Fruit fly (Drosophila melanogaster) whole organism, prepupa: ENCODE data around the gene CG31676.

Source experiments
- CG10631 ChIP-seq: fragments of 200-800 bp; sonication (Bioruptor generic); optimal IDR thresholded peaks from 2 replicates; lab custom pipeline; 2016; ENCODE audit warnings: missing biosample characterization, missing genetic modification characterization
- CG11762 ChIP-seq: fragments of 200-800 bp; sonication (Bioruptor generic); optimal IDR thresholded peaks from 3 replicates; lab custom pipeline; 2016; ENCODE audit warnings: missing biosample characterization, missing genetic modification characterization; ENCODE audit not compliant: insufficient read depth
- CG1621 ChIP-seq: fragments of 200-800 bp; sonication (Bioruptor generic); optimal IDR thresholded peaks from 3 replicates; lab custom pipeline; 2018; ENCODE audit warnings: missing biosample characterization, mild to moderate bottlenecking, missing genetic modification characterization
- CG16779 ChIP-seq: fragments of 200-800 bp; sonication (Bioruptor generic); optimal IDR thresholded peaks from 3 replicates; lab custom pipeline; 2017; ENCODE audit warnings: missing biosample characterization, mild to moderate bottlenecking, missing genetic modification characterization
- CG3032 ChIP-seq: fragments of 200-800 bp; optimal IDR thresholded peaks from 2 replicates; lab custom pipeline; 2019; ENCODE audit warnings: missing biosample characterization, mild to moderate bottlenecking, missing genetic modification characterization, moderate library complexity
- CG31627 ChIP-seq: fragments of 200-800 bp; sonication (Bioruptor generic); optimal IDR thresholded peaks from 3 replicates; lab custom pipeline; 2016; ENCODE audit warnings: missing biosample characterization, missing genetic modification characterization
- CG32006 ChIP-seq: fragments of 200-800 bp; sonication (Bioruptor generic); optimal IDR thresholded peaks from 3 replicates; lab custom pipeline; 2017; ENCODE audit warnings: missing biosample characterization, mild to moderate bottlenecking, missing genetic modification characterization
- CG3919 ChIP-seq: fragments of 200-800 bp; sonication (Bioruptor generic); optimal IDR thresholded peaks from 3 replicates; lab custom pipeline; 2016; ENCODE audit warnings: missing biosample characterization, missing genetic modification characterization
- CG4318 ChIP-seq: fragments of 200-800 bp; sonication (Bioruptor generic); optimal IDR thresholded peaks from 3 replicates; lab custom pipeline; 2017; ENCODE audit warnings: missing biosample characterization, mild to moderate bottlenecking, missing genetic modification characterization
- CG6163 ChIP-seq: fragments of 200-800 bp; sonication (Bioruptor generic); IDR thresholded peaks from 3 replicates; pipeline ENCODE4 v1.3.6; 2022; ENCODE audit warnings: missing biosample characterization, missing genetic modification characterization
- CG6808 ChIP-seq: fragments of 200-800 bp; sonication (Bioruptor generic); optimal IDR thresholded peaks from 3 replicates; lab custom pipeline; 2017; ENCODE audit warnings: missing biosample characterization, missing genetic modification characterization, mild to moderate bottlenecking, moderate library complexity, missing genetic modification reagents
- CG6854 ChIP-seq: fragments of 200-800 bp; sonication (Bioruptor generic); optimal IDR thresholded peaks from 2 replicates; lab custom pipeline; 2017; ENCODE audit warnings: missing biosample characterization, mild to moderate bottlenecking, missing genetic modification characterization
- CG7368 ChIP-seq: fragments of 200-800 bp; sonication (Bioruptor generic); optimal IDR thresholded peaks from 3 replicates; lab custom pipeline; 2016; ENCODE audit warnings: missing biosample characterization, missing genetic modification characterization
- CG8119 ChIP-seq: fragments of 200-800 bp; sonication (Bioruptor generic); IDR thresholded peaks from 3 replicates; pipeline ENCODE4 v1.3.6; 2022; ENCODE audit warnings: missing biosample characterization, missing genetic modification characterization
- CG8632 ChIP-seq: fragments of 200-800 bp; sonication (Bioruptor generic); optimal IDR thresholded peaks from 3 replicates; lab custom pipeline; 2016; ENCODE audit warnings: missing biosample characterization, missing genetic modification characterization
- CG9139 ChIP-seq: fragments of 200-800 bp; sonication (Bioruptor generic); optimal IDR thresholded peaks from 3 replicates; lab custom pipeline; 2017; ENCODE audit warnings: missing biosample characterization, mild to moderate bottlenecking, missing genetic modification characterization
- Eip78C ChIP-seq: fragments of 200-800 bp; sonication (Bioruptor generic); peaks from one replicate; lab custom pipeline; 2016; ENCODE audit warnings: missing biosample characterization, missing genetic modification characterization
- Eip93F ChIP-seq: fragments of 200-800 bp; sonication (Bioruptor generic); optimal IDR thresholded peaks from 2 replicates; lab custom pipeline; 2016; ENCODE audit warnings: missing biosample characterization, mild to moderate bottlenecking, missing genetic modification characterization
- Ets21C ChIP-seq: fragments of 200-800 bp; sonication (Bioruptor generic); optimal IDR thresholded peaks from 3 replicates; lab custom pipeline; 2016; ENCODE audit warnings: missing biosample characterization, missing genetic modification characterization
- Gug ChIP-seq: fragments of 200-800 bp; sonication (Bioruptor generic); IDR thresholded peaks from 2 replicates; pipeline ENCODE4 v1.3.6; 2022; ENCODE audit warnings: missing biosample characterization, missing genetic modification characterization
- Sox102F ChIP-seq: fragments of 200-800 bp; sonication (Bioruptor generic); optimal IDR thresholded peaks from 2 replicates; lab custom pipeline; 2016; ENCODE audit warnings: missing biosample characterization, mild to moderate bottlenecking, missing genetic modification characterization
- Sox14 ChIP-seq: fragments of 200-800 bp; sonication (Bioruptor generic); optimal IDR thresholded peaks from 3 replicates; lab custom pipeline; 2016; ENCODE audit warnings: missing biosample characterization, missing genetic modification characterization
- Sox15 ChIP-seq: fragments of 200-800 bp; sonication (Bioruptor generic); optimal IDR thresholded peaks from 3 replicates; lab custom pipeline; 2016; ENCODE audit warnings: missing biosample characterization, missing genetic modification characterization
- achi ChIP-seq: fragments of 200-800 bp; sonication (Bioruptor generic); optimal IDR thresholded peaks from 3 replicates; lab custom pipeline; 2016; ENCODE audit warnings: missing biosample characterization, missing genetic modification characterization
- acj6 ChIP-seq: fragments of 200-800 bp; sonication (Bioruptor generic); optimal IDR thresholded peaks from 3 replicates; lab custom pipeline; 2016; ENCODE audit warnings: missing biosample characterization, missing genetic modification characterization
- cyc ChIP-seq: fragments of 200-800 bp; sonication (Bioruptor generic); optimal IDR thresholded peaks from 3 replicates; lab custom pipeline; 2016; ENCODE audit warnings: missing biosample characterization, missing genetic modification characterization
- dac ChIP-seq: fragments of 200-800 bp; sonication (Bioruptor generic); optimal IDR thresholded peaks from 2 replicates; lab custom pipeline; 2017; ENCODE audit warnings: missing biosample characterization, mild to moderate bottlenecking, missing genetic modification characterization
- dsx ChIP-seq: fragments of 200-800 bp; optimal IDR thresholded peaks from 3 replicates; lab custom pipeline; 2019; ENCODE audit warnings: missing biosample characterization, mild to moderate bottlenecking, missing genetic modification characterization, moderate library complexity; ENCODE audit not compliant: poor library complexity, severe bottlenecking
- eg ChIP-seq: fragments of 200-800 bp; sonication (Bioruptor generic); IDR thresholded peaks from 3 replicates; pipeline ENCODE4 v1.3.6; 2022; ENCODE audit warnings: missing biosample characterization, missing genetic modification characterization
- esn ChIP-seq: fragments of 200-800 bp; sonication (Bioruptor generic); optimal IDR thresholded peaks from 2 replicates; lab custom pipeline; 2016; ENCODE audit warnings: missing biosample characterization, mild to moderate bottlenecking, missing genetic modification characterization, moderate library complexity
- fd59A ChIP-seq: fragments of 200-800 bp; sonication (Bioruptor generic); optimal IDR thresholded peaks from 2 replicates; lab custom pipeline; 2017; ENCODE audit warnings: missing biosample characterization, mild to moderate bottlenecking, missing genetic modification characterization, missing genetic modification reagents
- fd85E ChIP-seq: fragments of 200-800 bp; sonication (Bioruptor generic); optimal IDR thresholded peaks from 3 replicates; lab custom pipeline; 2016; ENCODE audit warnings: missing biosample characterization, missing genetic modification characterization
- fkh ChIP-seq: fragments of 200-800 bp; sonication (Bioruptor generic); optimal IDR thresholded peaks from 3 replicates; lab custom pipeline; 2017; ENCODE audit warnings: missing biosample characterization, mild to moderate bottlenecking, missing genetic modification characterization, moderate library complexity
- lz ChIP-seq: fragments of 200-800 bp; sonication (Bioruptor generic); optimal IDR thresholded peaks from 3 replicates; lab custom pipeline; 2016; ENCODE audit warnings: missing biosample characterization, missing genetic modification characterization
- net ChIP-seq: fragments of 200-800 bp; sonication (Bioruptor generic); optimal IDR thresholded peaks from 3 replicates; lab custom pipeline; 2016; ENCODE audit warnings: missing biosample characterization, missing genetic modification characterization
- pdm3 ChIP-seq: fragments of 200-800 bp; sonication (Bioruptor generic); optimal IDR thresholded peaks from 3 replicates; lab custom pipeline; 2016; ENCODE audit warnings: missing biosample characterization, missing genetic modification characterization
- salr ChIP-seq, 2 experiments: fragments of 200-800 bp; sonication (Bioruptor generic); optimal IDR thresholded peaks; 3 replicates each; lab custom pipeline; 2016 to 2018; ENCODE audit warnings: missing biosample characterization in 2 of 2, missing genetic modification characterization in 2 of 2, mild to moderate bottlenecking in 1 of 2
- spab ChIP-seq: fragments of 200-800 bp; sonication (Bioruptor generic); optimal IDR thresholded peaks from 2 replicates; lab custom pipeline; 2017; ENCODE audit warnings: missing biosample characterization, mild to moderate bottlenecking, missing genetic modification characterization, missing genetic modification reagents
- ss ChIP-seq, 2 experiments: fragments of 200-800 bp; sonication (Bioruptor generic); optimal IDR thresholded peaks; 2 replicates in 1 of 2; 3 replicates in 1 of 2; lab custom pipeline; 2017 to 2018; ENCODE audit warnings: mild to moderate bottlenecking in 2 of 2, missing biosample characterization in 2 of 2, missing genetic modification characterization in 2 of 2, moderate library complexity in 1 of 2
- svp ChIP-seq: fragments of 200-800 bp; sonication (Bioruptor generic); peaks from one replicate; lab custom pipeline; 2016; ENCODE audit warnings: missing biosample characterization, missing genetic modification characterization
- topi ChIP-seq: fragments of 200-800 bp; sonication (Bioruptor generic); optimal IDR thresholded peaks from 3 replicates; lab custom pipeline; 2016; ENCODE audit warnings: missing biosample characterization, missing genetic modification characterization
- vri ChIP-seq: fragments of 200-800 bp; sonication (Bioruptor generic); optimal IDR thresholded peaks from 3 replicates; lab custom pipeline; 2016; ENCODE audit warnings: missing biosample characterization, mild to moderate bottlenecking, missing genetic modification characterization

The CG31676 gene

DNA sequence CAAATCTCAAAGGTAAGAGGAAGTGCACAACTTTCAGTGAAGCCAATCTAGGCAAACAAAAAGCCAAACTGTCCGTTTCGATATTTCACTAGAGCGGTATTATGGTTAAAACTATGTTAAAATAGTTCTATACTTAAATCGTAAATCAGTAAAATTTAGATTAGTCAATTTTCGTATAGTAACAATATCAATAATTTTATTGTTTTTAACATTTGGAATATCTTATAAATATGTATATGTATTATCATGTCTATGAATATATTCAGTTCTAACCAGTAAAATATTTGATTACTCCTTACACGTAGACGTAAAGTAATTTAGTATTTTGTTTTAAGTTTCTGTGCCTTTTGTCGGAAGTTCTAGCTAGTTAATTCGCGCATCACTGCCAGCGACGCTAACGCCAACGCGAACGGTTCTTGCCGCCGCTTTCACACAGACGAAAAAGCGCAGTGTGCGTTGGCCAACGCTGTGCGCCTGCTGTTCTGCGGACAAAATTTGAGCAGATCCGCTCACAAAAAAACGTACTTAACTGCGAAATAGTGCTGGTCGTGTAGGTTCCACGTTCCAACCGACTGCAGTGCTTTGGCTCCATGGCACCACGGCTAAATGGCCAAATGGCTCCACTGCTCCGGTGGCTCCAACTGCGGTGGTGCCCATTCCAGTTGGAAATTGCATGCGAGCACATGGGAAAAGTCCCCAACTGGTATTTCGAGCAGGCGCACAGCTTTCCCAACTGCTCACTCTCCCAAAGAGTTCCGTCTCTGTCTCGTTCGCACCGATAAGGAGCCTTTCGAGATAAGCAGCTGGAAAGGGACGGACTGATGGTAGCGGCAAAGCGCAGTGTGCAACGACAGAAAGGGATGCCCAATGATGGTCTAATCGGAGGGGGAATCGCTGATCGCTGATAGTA lies 17.1 kb upstream of the CG31676 start:
- TF ChIP-seq CG9139 (GFP tag; lab: Kevin White, UChicago) (peak; percentile 56), ss (GFP tag; optimal IDR thresholded peaks at IDR 0.05; lab: Kevin White, UChicago) (peak; percentile 32 to 41), esn (GFP tag; lab: Kevin White, UChicago) (peak; percentile 20), CG7368 (GFP tag; lab: Kevin White, UChicago) (no peak), fd85E (GFP tag; lab: Kevin White, UChicago) (no peak), pdm3 (GFP tag; lab: Kevin White, UChicago) (no peak), Gug (GFP tag; lab: Robert Waterston, UW) (peak; percentile 28; the same call in 1 of the 2 replicates), CG3919 (GFP tag; lab: Kevin White, UChicago) (peak; percentile 37), Eip78C (GFP tag; lab: Kevin White, UChicago) (peak; percentile 59), spab (GFP tag; lab: Kevin White, UChicago) (peak; percentile 11), CG31627 (no peak), CG6163 (peak; percentile 73; the same call in 2 of the 3 replicates), Ets21C (GFP tag; lab: Kevin White, UChicago) (no peak), salr (GFP tag; optimal IDR thresholded peaks at IDR 0.05; lab: Kevin White, UChicago) (peak in 1 of 2 experiments; percentile 18), vri (GFP tag; lab: Kevin White, UChicago) (peak; percentile 85), cyc (GFP tag; lab: Kevin White, UChicago) (no peak), eg (no peak), fkh (GFP tag; lab: Kevin White, UChicago) (no peak), Sox14 (peak; percentile 44), achi (GFP tag; lab: Kevin White, UChicago) (no peak), CG1621 (tag; lab: Kevin White, UChicago) (peak; percentile 90), acj6 (peak; percentile 22), topi (GFP tag; lab: Kevin White, UChicago) (peak; percentile 19), CG6854 (GFP tag; lab: Kevin White, UChicago) (peak; percentile 74), Sox15 (GFP tag; lab: Kevin White, UChicago) (no peak), CG8119 (GFP tag; lab: Robert Waterston, UW) (peak; percentile 40; the same call in 1 of the 3 replicates), svp (GFP tag; lab: Kevin White, UChicago) (peak; percentile 93), CG6808 (GFP tag; lab: Kevin White, UChicago) (peak; percentile 99), net (GFP tag; lab: Kevin White, UChicago) (no peak), CG3032 (no peak), fd59A (GFP tag; lab: Kevin White, UChicago) (peak; percentile 32), CG8632 (GFP tag; lab: Kevin White, UChicago) (no peak), CG16779 (tag; lab: Kevin White, UChicago) (peak; percentile 2), CG32006 (GFP tag; lab: Kevin White, UChicago) (peak; percentile 44), dsx (GFP tag; lab: Kevin White, UChicago) (peak; percentile 32), CG11762 (GFP tag; lab: Kevin White, UChicago) (no peak), CG10631 (peak; percentile 34), CG4318 (GFP tag; lab: Kevin White, UChicago) (peak; percentile 7), Sox102F (GFP tag; lab: Kevin White, UChicago) (peak; percentile 54), lz (GFP tag; lab: Kevin White, UChicago) (no peak), Eip93F (GFP tag; lab: Kevin White, UChicago) (peak; percentile 89), dac (peak; percentile 3)
